Fruit fly (Drosophila melanogaster) whole organism, wandering third instar larva: ENCODE data around the gene CG32523.

Experiments used
- Abd-B ChIP-seq: fragments of >200 bp; optimal IDR thresholded peaks from 2 replicates; lab custom pipeline; 2017; ENCODE audit warnings: missing biosample characterization, missing genetic modification characterization
- CG9705 ChIP-seq: fragments of 200-800 bp; sonication (Bioruptor generic); optimal IDR thresholded peaks from 2 replicates; lab custom pipeline; 2018; ENCODE audit warnings: missing biosample characterization, mild to moderate bottlenecking, missing genetic modification characterization
- Dif ChIP-seq: fragments of 200-275, 200-300 bp; sonication (Bioruptor generic); optimal IDR thresholded peaks from 2 replicates; lab custom pipeline; 2018; ENCODE audit warnings: missing biosample characterization, missing genetic modification characterization; ENCODE audit not compliant: partially characterized antibody
- GATAd ChIP-seq: sonication (Bioruptor generic); optimal IDR thresholded peaks from 2 replicates; lab custom pipeline; 2016; ENCODE audit warnings: missing biosample characterization, missing genetic modification characterization
- HLH106 ChIP-seq: fragments of 200-800 bp; optimal IDR thresholded peaks from 3 replicates; lab custom pipeline; 2019; ENCODE audit warnings: missing biosample characterization, mild to moderate bottlenecking, missing genetic modification characterization, moderate library complexity
- Hnf4 ChIP-seq: fragments of 200-800 bp; sonication (Bioruptor generic); optimal IDR thresholded peaks from 2 replicates; lab custom pipeline; 2016; ENCODE audit warnings: missing biosample characterization, mild to moderate bottlenecking, missing genetic modification characterization
- OdsH ChIP-seq: fragments of 200-800 bp; sonication (Bioruptor generic); optimal IDR thresholded peaks from 2 replicates; lab custom pipeline; 2016; ENCODE audit warnings: missing biosample characterization, mild to moderate bottlenecking, missing genetic modification characterization
- Rel ChIP-seq, 2 experiments: fragments of 200-800 bp; sonication (Bioruptor generic) in 1 of 2; optimal IDR thresholded peaks; 2 replicates in 1 of 2; 3 replicates in 1 of 2; lab custom pipeline; 2016 to 2019; ENCODE audit warnings: mild to moderate bottlenecking in 2 of 2, missing biosample characterization in 2 of 2, missing genetic modification characterization in 2 of 2, moderate library complexity in 1 of 2
- Vsx2 ChIP-seq: fragments of 200-300, 225-300 bp; sonication (Bioruptor generic); optimal IDR thresholded peaks from 2 replicates; lab custom pipeline; 2018; ENCODE audit warnings: missing biosample characterization, missing genetic modification characterization; ENCODE audit not compliant: partially characterized antibody
- br ChIP-seq: fragments of 200-800 bp; sonication (Bioruptor generic); optimal IDR thresholded peaks from 2 replicates; lab custom pipeline; 2016; ENCODE audit warnings: missing biosample characterization, missing genetic modification characterization
- dl ChIP-seq, 2 experiments: fragments of 175-275, 200-275 bp in 1 of 2; fragments of 200-275 bp in 1 of 2; sonication (Bioruptor generic); optimal IDR thresholded peaks; lab custom pipeline; 2018; ENCODE audit warnings: mild to moderate bottlenecking in 2 of 2, missing biosample characterization in 2 of 2, missing genetic modification characterization in 2 of 2, moderate library complexity in 2 of 2; ENCODE audit not compliant: partially characterized antibody in 2 of 2, insufficient read depth in 1 of 2
- dmrt93B ChIP-seq: fragments of 200-800 bp; sonication (Bioruptor generic); optimal IDR thresholded peaks from 2 replicates; lab custom pipeline; 2018; ENCODE audit warnings: missing biosample characterization, mild to moderate bottlenecking, missing genetic modification characterization
- dsf ChIP-seq: sonication (Bioruptor generic); optimal IDR thresholded peaks from 2 replicates; lab custom pipeline; 2016; ENCODE audit warnings: missing biosample characterization, missing genetic modification characterization, borderline replicate concordance
- ey ChIP-seq: fragments of 200-800 bp; sonication (Bioruptor generic); optimal IDR thresholded peaks from 2 replicates; lab custom pipeline; 2016; ENCODE audit warnings: missing biosample characterization, missing genetic modification characterization
- fru ChIP-seq: fragments of 200-800 bp; sonication (Bioruptor generic); optimal IDR thresholded peaks from 3 replicates; lab custom pipeline; 2016; ENCODE audit warnings: missing biosample characterization, mild to moderate bottlenecking, missing genetic modification characterization
- sage ChIP-seq: fragments of 200-800 bp; sonication (Bioruptor generic); optimal IDR thresholded peaks from 2 replicates; lab custom pipeline; 2016; ENCODE audit warnings: missing biosample characterization, mild to moderate bottlenecking, missing genetic modification characterization
- sv ChIP-seq: fragments of 200-800 bp; sonication (Bioruptor generic); optimal IDR thresholded peaks from 3 replicates; lab custom pipeline; 2016; ENCODE audit warnings: missing biosample characterization, missing genetic modification characterization
- tai ChIP-seq: sonication (Bioruptor generic); optimal IDR thresholded peaks from 2 replicates; lab custom pipeline; 2016; ENCODE audit warnings: missing biosample characterization, missing genetic modification characterization
- usp ChIP-seq: fragments of >200 bp; optimal IDR thresholded peaks from 2 replicates; lab custom pipeline; 2017; ENCODE audit warnings: missing biosample characterization, missing genetic modification characterization
- woc ChIP-seq: sonication (Bioruptor generic); optimal IDR thresholded peaks from 2 replicates; lab custom pipeline; 2016; ENCODE audit warnings: missing biosample characterization, mild to moderate bottlenecking, missing genetic modification characterization

Gene CG32523

dm6 chrX:21241796-21242208, 24.1 kb downstream of the CG32523 start:
- TF ChIP-seq HLH106 (tag; lab: Kevin White, UChicago) (no peak), Dif (GFP tag; lab: Kevin White, UChicago) (no peak), dsf (GFP tag; lab: Kevin White, UChicago) (no peak), sv (GFP tag; lab: Kevin White, UChicago) (peak; percentile 1), tai (GFP tag; lab: Kevin White, UChicago) (peak; percentile 5), ey (GFP tag; lab: Kevin White, UChicago) (no peak), Vsx2 (GFP tag; lab: Kevin White, UChicago) (no peak)

dm6 chrX:21251048-21251447, 33.4 kb downstream of the CG32523 start, which contains the start of gene CG1722:
Gene CG1722, minus strand, starts transcription at chrX:21251148.
- no peak for TF ChIP-seq br (GFP tag; lab: Kevin White, UChicago)
- no peak for TF ChIP-seq Rel (GFP tag; optimal IDR thresholded peaks at IDR 0.05; lab: Kevin White, UChicago)
- TF ChIP-seq Rel (tag; optimal IDR thresholded peaks at IDR 0.05; lab: Kevin White, UChicago) = no peak
- TF ChIP-seq GATAd (GFP tag; lab: Kevin White, UChicago) = no peak
- no peak for TF ChIP-seq dmrt93B
- TF ChIP-seq sage (GFP tag; lab: Kevin White, UChicago) = no peak
- TF ChIP-seq tai (GFP tag; lab: Kevin White, UChicago) = no peak
- no peak for TF ChIP-seq OdsH
- TF ChIP-seq Abd-B = no peak
- TF ChIP-seq ey (GFP tag; lab: Kevin White, UChicago) = no peak
- TF ChIP-seq woc (GFP tag; lab: Kevin White, UChicago) = no peak
- TF ChIP-seq CG9705 (GFP tag; lab: Kevin White, UChicago) = no peak
- no peak for TF ChIP-seq fru (GFP tag; lab: Kevin White, UChicago)

dm6 chrX:21265391-21265790, 47.7 kb downstream of the CG32523 start:
- TF ChIP-seq HLH106 (tag; lab: Kevin White, UChicago) (no peak), Dif (GFP tag; lab: Kevin White, UChicago) (no peak), Hnf4 (GFP tag; lab: Kevin White, UChicago) (no peak), Rel (GFP tag; optimal IDR thresholded peaks at IDR 0.05; lab: Kevin White, UChicago) (no peak), Rel (tag; optimal IDR thresholded peaks at IDR 0.05; lab: Kevin White, UChicago) (no peak), dl (GFP tag; optimal IDR thresholded peaks at IDR 0.05; lab: Kevin White, UChicago; ENCODE audit: insufficient read depth in 1 of 2, partially characterized antibody in 2 of 2) (no peak), usp (no peak), dsf (GFP tag; lab: Kevin White, UChicago) (no peak), CG9705 (GFP tag; lab: Kevin White, UChicago) (no peak), fru (GFP tag; lab: Kevin White, UChicago) (no peak)
- TF ChIP-seq, all 38 proteins: peak for 0
